Worm (Caenorhabditis elegans): ENCODE measurements around the gene clec-146.

DNA sequence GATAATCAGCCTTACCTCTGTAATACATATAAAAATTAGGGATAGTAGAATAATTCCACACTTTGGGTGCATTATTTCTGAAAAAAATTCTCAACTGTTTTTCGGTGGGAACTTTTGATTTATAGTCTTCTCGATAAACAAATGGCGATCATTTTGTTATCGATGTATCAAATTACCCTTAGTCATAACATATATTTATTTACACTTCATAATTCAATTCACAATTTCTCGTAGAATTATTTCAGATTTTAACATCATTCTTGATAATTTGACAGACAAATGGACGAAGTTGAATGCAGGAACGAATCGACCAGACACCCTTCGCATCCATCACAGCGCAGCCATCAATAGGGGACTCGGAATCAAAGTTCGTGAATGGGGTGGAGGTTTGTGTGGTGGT is 3.1 kb downstream of the clec-146 start, which contains the start of gene clec-145:
- TF ChIP-seq dve-1 (tag; optimal IDR thresholded peaks at IDR 0.05; ENCODE audit: insufficient read depth) (no peak), ztf-11 (tag; optimal IDR thresholded peaks at IDR 0.05) (no peak), pha-4 (GFP tag; IDR thresholded peaks at IDR 0.05) (no peak), pha-4 (tag; optimal IDR thresholded peaks at IDR 0.05) (no peak), Y5F2A.4 (GFP tag; optimal IDR thresholded peaks at IDR 0.05) (no peak), Y75B8A.6 (GFP tag; IDR thresholded peaks at IDR 0.05) (no peak), F49E8.2 (tag; optimal IDR thresholded peaks at IDR 0.05; ENCODE audit: borderline replicate concordance) (no peak), ama-1 (optimal IDR thresholded peaks at IDR 0.05) (no peak), nhr-11 (tag; optimal IDR thresholded peaks at IDR 0.05) (no peak), nhr-6 (tag; optimal IDR thresholded peaks at IDR 0.05) (no peak), lin-13 (GFP tag; optimal IDR thresholded peaks at IDR 0.05) (no peak), mep-1 (tag; optimal IDR thresholded peaks at IDR 0.05) (no peak), dpl-1 (GFP tag; optimal IDR thresholded peaks at IDR 0.05) (no peak), tag-97 (GFP tag; IDR thresholded peaks at IDR 0.05) (no peak), nhr-25 (tag; optimal IDR thresholded peaks at IDR 0.05; ENCODE audit: borderline replicate concordance, insufficient read depth) (no peak)

All from whole organism, L4 larva.